Worm (Caenorhabditis elegans) whole organism, L4 larva: ENCODE results near the gene E02A10.4.
A peak's percentile ranks its signal among the peaks of the same experiment; 100 is the strongest.

ENCODE experiments used
- F26F4.8 ChIP-seq: fragments of 200-800 bp; sonication (Bioruptor generic); conservative IDR thresholded peaks from 2 replicates; pipeline ENCODE4 v1.3.6; 2022; ENCODE audit warnings: missing genetic modification characterization, missing compliant biosample characterization
- F44E2.7 ChIP-seq: fragments of 200-800 bp; sonication (Bioruptor generic); IDR thresholded peaks from 2 replicates; pipeline ENCODE4 v2.1.2; 2022; ENCODE audit warnings: missing genetic modification characterization, missing compliant biosample characterization
- R02D3.7 ChIP-seq: fragments of 150-350 bp; sonication (generic microtip); optimal IDR thresholded peaks from 3 replicates; lab custom pipeline; 2014; ENCODE audit warnings: missing biosample characterization, missing genetic modification characterization
- T20F7.1 ChIP-seq: fragments of 200-800 bp; sonication (Bioruptor generic); optimal IDR thresholded peaks from 2 replicates; lab custom pipeline; 2018; ENCODE audit warnings: mild to moderate bottlenecking, missing genetic modification characterization, missing compliant biosample characterization
- T26A8.4 ChIP-seq: fragments of 200-800 bp; sonication (Bioruptor generic); IDR thresholded peaks from 2 replicates; pipeline ENCODE4 v1.3.6; 2022; ENCODE audit warnings: missing genetic modification characterization, missing compliant biosample characterization
- Y75B8A.6 ChIP-seq: fragments of 200-800 bp; sonication (Bioruptor generic); IDR thresholded peaks from 2 replicates; pipeline ENCODE4 v1.3.6; 2022; ENCODE audit warnings: missing genetic modification reagents, missing genetic modification characterization, missing compliant biosample characterization
- ZK337.2 ChIP-seq: fragments of 200-800 bp; sonication (Bioruptor generic); IDR thresholded peaks from 2 replicates; pipeline ENCODE4 v1.3.6; 2022; ENCODE audit warnings: missing genetic modification reagents, missing genetic modification characterization, missing compliant biosample characterization
- ZK546.5 ChIP-seq, 2 experiments: sonication (generic microtip); optimal IDR thresholded peaks; 2 replicates each; lab custom pipeline; 2017; ENCODE audit warnings: missing biosample characterization in 2 of 2, missing genetic modification characterization in 2 of 2
- aha-1 ChIP-seq: fragments of 150-350 bp; peaks from one replicate; lab custom pipeline; 2014; ENCODE audit warnings: missing biosample characterization, missing genetic modification characterization
- aly-2 ChIP-seq: sonication (generic microtip); optimal IDR thresholded peaks from 2 replicates; lab custom pipeline; 2018; ENCODE audit warnings: missing biosample characterization, missing genetic modification characterization
- ama-1 ChIP-seq: fragments of 150-350 bp; optimal IDR thresholded peaks from 2 replicates; lab custom pipeline; 2014; ENCODE audit warnings: inconsistent platforms, mixed read lengths
- ceh-20 ChIP-seq: fragments of 200-800 bp; sonication (Bioruptor generic); IDR thresholded peaks from 2 replicates; pipeline ENCODE4 v1.3.6; 2022; ENCODE audit warnings: missing genetic modification reagents, missing genetic modification characterization, missing compliant biosample characterization
- ceh-62 ChIP-seq: sonication (generic microtip); optimal IDR thresholded peaks from 2 replicates; lab custom pipeline; 2017; ENCODE audit warnings: missing biosample characterization, missing genetic modification characterization
- ceh-82 ChIP-seq: sonication (generic microtip); optimal IDR thresholded peaks from 2 replicates; lab custom pipeline; 2017; ENCODE audit warnings: missing biosample characterization, missing genetic modification characterization
- ctbp-1 ChIP-seq: fragments of 200-800 bp; sonication (Bioruptor generic); IDR thresholded peaks from 2 replicates; pipeline ENCODE4 v1.3.6; 2022; ENCODE audit warnings: missing genetic modification reagents, missing genetic modification characterization, missing compliant biosample characterization
- daf-16 ChIP-seq, 3 experiments: sonication (generic microtip); optimal IDR thresholded peaks; 2 replicates each; lab custom pipeline; 2016 to 2017; ENCODE audit warnings: missing genetic modification characterization in 3 of 3, missing genetic modification reagents in 3 of 3, mild to moderate bottlenecking in 2 of 3, missing compliant biosample characterization in 2 of 3, missing biosample characterization in 1 of 3, moderate library complexity in 1 of 3
- daf-19 ChIP-seq: fragments of 200-800 bp; sonication (Bioruptor generic); conservative IDR thresholded peaks from 2 replicates; pipeline ENCODE4 v1.3.6; 2022; ENCODE audit warnings: missing genetic modification characterization, missing compliant biosample characterization
- dmd-9 ChIP-seq: fragments of 200-800 bp; sonication (Bioruptor generic); IDR thresholded peaks from 2 replicates; pipeline ENCODE4 v1.3.6; 2022; ENCODE audit warnings: missing genetic modification reagents, missing genetic modification characterization, missing compliant biosample characterization
- egl-27 ChIP-seq: sonication (generic microtip); optimal IDR thresholded peaks from 3 replicates; lab custom pipeline; 2017; ENCODE audit warnings: missing biosample characterization, missing genetic modification reagents, missing genetic modification characterization
- egl-43 ChIP-seq: fragments of 200-800 bp; sonication (Bioruptor generic); IDR thresholded peaks from 2 replicates; pipeline ENCODE4 v1.3.6; 2022; ENCODE audit warnings: missing genetic modification reagents, missing genetic modification characterization, missing compliant biosample characterization
- hlh-11 ChIP-seq: fragments of 200-800 bp; sonication (Bioruptor generic); optimal IDR thresholded peaks from 2 replicates; lab custom pipeline; 2018; ENCODE audit warnings: mild to moderate bottlenecking, missing genetic modification characterization, missing compliant biosample characterization
- lin-13 ChIP-seq: fragments of 150-350 bp; optimal IDR thresholded peaks from 2 replicates; lab custom pipeline; 2014; ENCODE audit warnings: missing biosample characterization, missing genetic modification reagents, missing genetic modification characterization
- lin-15B ChIP-seq: fragments of 150-350 bp; sonication (generic microtip); optimal IDR thresholded peaks from 3 replicates; lab custom pipeline; 2014; ENCODE audit warnings: missing biosample characterization, missing genetic modification characterization
- lin-29 ChIP-seq: fragments of 200-800 bp; sonication (Bioruptor generic); IDR thresholded peaks from 2 replicates; pipeline ENCODE4 v1.3.6; 2022; ENCODE audit warnings: missing genetic modification reagents, missing genetic modification characterization, missing compliant biosample characterization
- lin-38 ChIP-seq: fragments of 200-800 bp; sonication (Bioruptor generic); IDR thresholded peaks from 2 replicates; pipeline ENCODE4 v1.3.6; 2022; ENCODE audit warnings: missing genetic modification reagents, missing genetic modification characterization, missing compliant biosample characterization
- lir-3 ChIP-seq: sonication (generic microtip); optimal IDR thresholded peaks from 2 replicates; lab custom pipeline; 2016; ENCODE audit warnings: mild to moderate bottlenecking, missing genetic modification characterization, missing compliant biosample characterization
- lsy-2 ChIP-seq, 2 experiments: fragments of 150-350 bp in 1 of 2; sonication (generic microtip) in 1 of 2; optimal IDR thresholded peaks; 2 replicates each; lab custom pipeline; 2014 to 2017; ENCODE audit warnings: missing biosample characterization in 2 of 2, missing genetic modification characterization in 2 of 2
- mdl-1 ChIP-seq, 2 experiments: fragments of 150-350 bp in 1 of 2; sonication (generic microtip) in 1 of 2; optimal IDR thresholded peaks; 2 replicates each; lab custom pipeline; 2014 to 2017; ENCODE audit warnings: missing biosample characterization in 2 of 2, missing genetic modification characterization in 2 of 2
- mep-1 ChIP-seq: fragments of 150-350 bp; sonication (generic microtip); optimal IDR thresholded peaks from 3 replicates; lab custom pipeline; 2014; ENCODE audit warnings: missing biosample characterization, missing genetic modification characterization
- mes-2 ChIP-seq: sonication (generic microtip); optimal IDR thresholded peaks from 2 replicates; lab custom pipeline; 2016; ENCODE audit warnings: missing genotype, mild to moderate bottlenecking, missing genetic modification characterization, missing compliant biosample characterization; ENCODE audit not compliant: poor library complexity, severe bottlenecking
- mxl-3 ChIP-seq: fragments of 200-800 bp; sonication (Bioruptor generic); optimal IDR thresholded peaks from 2 replicates; lab custom pipeline; 2018; ENCODE audit warnings: mild to moderate bottlenecking, missing genetic modification characterization, missing compliant biosample characterization
- nhr-102 ChIP-seq: sonication (generic microtip); optimal IDR thresholded peaks from 2 replicates; lab custom pipeline; 2016; ENCODE audit warnings: mild to moderate bottlenecking, missing genetic modification characterization, moderate library complexity, missing compliant biosample characterization
- nhr-111 ChIP-seq: fragments of 200-800 bp; sonication (Bioruptor generic); optimal IDR thresholded peaks from 2 replicates; lab custom pipeline; 2018; ENCODE audit warnings: mild to moderate bottlenecking, missing genetic modification characterization, missing compliant biosample characterization
- nhr-25 ChIP-seq: sonication (generic microtip); optimal IDR thresholded peaks from 2 replicates; lab custom pipeline; 2017; ENCODE audit warnings: missing genetic modification characterization, mild to moderate bottlenecking, missing compliant biosample characterization, antibody characterized with exemption, moderate library complexity, borderline replicate concordance; ENCODE audit not compliant: insufficient read depth
- nhr-28 ChIP-seq: fragments of 150-350 bp; optimal IDR thresholded peaks from 2 replicates; lab custom pipeline; 2014; ENCODE audit warnings: missing biosample characterization, missing genetic modification characterization
- nhr-41 ChIP-seq: fragments of 200-800 bp; sonication (Bioruptor generic); IDR thresholded peaks from 2 replicates; pipeline ENCODE4 v1.3.6; 2022; ENCODE audit warnings: missing genetic modification reagents, missing genetic modification characterization, missing compliant biosample characterization
- nhr-42 ChIP-seq: fragments of 200-800 bp; sonication (Bioruptor generic); IDR thresholded peaks from 2 replicates; pipeline ENCODE4 v1.3.6; 2022; ENCODE audit warnings: missing genetic modification characterization, missing compliant biosample characterization
- nhr-6 ChIP-seq: fragments of 150-350 bp; optimal IDR thresholded peaks from 2 replicates; lab custom pipeline; 2014; ENCODE audit warnings: missing biosample characterization, missing genetic modification characterization
- nhr-76 ChIP-seq: fragments of 150-350 bp; optimal IDR thresholded peaks from 2 replicates; lab custom pipeline; 2014; ENCODE audit warnings: missing biosample characterization, missing genetic modification characterization
- nhr-77 ChIP-seq: fragments of 150-350 bp; optimal IDR thresholded peaks from 2 replicates; lab custom pipeline; 2014; ENCODE audit warnings: missing biosample characterization, missing genetic modification characterization
- pha-4 ChIP-seq, 2 experiments: fragments of 150-350 bp in 1 of 2; fragments of 200-800 bp in 1 of 2; sonication (Bioruptor generic) in 1 of 2; IDR thresholded peaks in 1 of 2; optimal IDR thresholded peaks in 1 of 2; 2 replicates each; pipeline versions ENCODE4 v1.3.6 to Lab custom; 2014 to 2022; ENCODE audit warnings: missing genetic modification characterization in 2 of 2, missing genetic modification reagents in 2 of 2, missing biosample characterization in 1 of 2, missing compliant biosample characterization in 1 of 2
- php-3 ChIP-seq: fragments of 200-800 bp; sonication (Bioruptor generic); IDR thresholded peaks from 2 replicates; pipeline ENCODE4 v1.3.6; 2022; ENCODE audit warnings: missing genetic modification reagents, missing genetic modification characterization, missing compliant biosample characterization
- sdz-12 ChIP-seq: fragments of 200-800 bp; sonication (Bioruptor generic); optimal IDR thresholded peaks from 2 replicates; lab custom pipeline; 2018; ENCODE audit warnings: mild to moderate bottlenecking, missing genetic modification characterization, missing compliant biosample characterization
- spr-1 ChIP-seq: sonication (generic microtip); optimal IDR thresholded peaks from 2 replicates; lab custom pipeline; 2016; ENCODE audit warnings: mild to moderate bottlenecking, missing genetic modification characterization, missing compliant biosample characterization
- tra-1 ChIP-seq: fragments of 200-800 bp; sonication (Bioruptor generic); IDR thresholded peaks from 2 replicates; pipeline ENCODE4 v1.3.6; 2022; ENCODE audit warnings: missing genetic modification reagents, missing genetic modification characterization, missing compliant biosample characterization
- zag-1 ChIP-seq: fragments of 150-350 bp; optimal IDR thresholded peaks from 2 replicates; lab custom pipeline; 2014; ENCODE audit warnings: missing biosample characterization, missing genetic modification characterization
- zfp-3 ChIP-seq: fragments of 200-800 bp; sonication (Bioruptor generic); conservative IDR thresholded peaks from 2 replicates; pipeline ENCODE4 v1.3.6; 2022; ENCODE audit warnings: missing genetic modification reagents, missing genetic modification characterization, missing compliant biosample characterization
- ztf-7 ChIP-seq: fragments of 150-350 bp; optimal IDR thresholded peaks from 2 replicates; lab custom pipeline; 2014; ENCODE audit warnings: missing biosample characterization, missing genetic modification characterization

The E02A10.4 gene

ce11 chrV:12548830-12549229 is 18.9 kb downstream of the E02A10.4 start:
- no peak for TF ChIP-seq nhr-76 (tag; lab: Kevin White, UChicago)
- no peak for TF ChIP-seq egl-43
- TF ChIP-seq aha-1 (tag; lab: Kevin White, UChicago), result peak; percentile 93
- no peak for TF ChIP-seq ctbp-1 (GFP tag; lab: Robert Waterston, UW)
- TF ChIP-seq nhr-41 (GFP tag; lab: Robert Waterston, UW), result no peak
- TF ChIP-seq egl-27 (tag; lab: Kevin White, UChicago), result no peak
- TF ChIP-seq ztf-7, result no peak
- no peak for TF ChIP-seq aly-2 (tag; lab: Kevin White, UChicago)
- no peak for TF ChIP-seq lin-13 (GFP tag; lab: Kevin White, UChicago)
- peak; percentile 54 for TF ChIP-seq nhr-102 (tag; lab: Kevin White, UChicago)
- TF ChIP-seq F26F4.8, result no peak
- TF ChIP-seq zfp-3 (GFP tag; lab: Robert Waterston, UW), result peak; percentile 74; the same call in 1 of the 2 replicates
- peak; percentile 90 for TF ChIP-seq T26A8.4 (GFP tag; lab: Robert Waterston, UW)
- no peak for TF ChIP-seq lir-3
- peak; percentile 87 for TF ChIP-seq ama-1 (lab: Kevin White, UChicago)
- TF ChIP-seq ceh-82 (tag; lab: Kevin White, UChicago), result no peak
- peak; percentile 55 for TF ChIP-seq nhr-28
- TF ChIP-seq ceh-62 (tag; lab: Kevin White, UChicago), result no peak
- TF ChIP-seq nhr-25 (tag; lab: Kevin White, UChicago), result peak; percentile 34
- peak; percentile 14 for TF ChIP-seq nhr-77 (tag; lab: Kevin White, UChicago)
- TF ChIP-seq mdl-1 (tag; optimal IDR thresholded peaks at IDR 0.05; lab: Kevin White, UChicago), result peak in 1 of 2 experiments; percentile 51
- TF ChIP-seq spr-1 (tag; lab: Kevin White, UChicago), result no peak
- TF ChIP-seq mxl-3, result peak; percentile 11
- TF ChIP-seq tra-1 (GFP tag; lab: Robert Waterston, UW), result no peak
- TF ChIP-seq lin-38 (GFP tag; lab: Robert Waterston, UW), result no peak
- no peak for TF ChIP-seq daf-19 (GFP tag; lab: Robert Waterston, UW)
- no peak for TF ChIP-seq lin-29 (GFP tag; lab: Robert Waterston, UW)
- no peak for TF ChIP-seq sdz-12 (GFP tag; lab: Kevin White, UChicago)
- TF ChIP-seq nhr-6 (tag; lab: Kevin White, UChicago), result peak; percentile 4
- TF ChIP-seq F44E2.7 (GFP tag; lab: Robert Waterston, UW), result no peak
- TF ChIP-seq php-3 (GFP tag; lab: Robert Waterston, UW), result no peak
- peak; percentile 14 for TF ChIP-seq mep-1 (tag; lab: Kevin White, UChicago)
- TF ChIP-seq R02D3.7, result no peak
- TF ChIP-seq hlh-11 (tag; lab: Kevin White, UChicago), result peak; percentile 46

DNA sequence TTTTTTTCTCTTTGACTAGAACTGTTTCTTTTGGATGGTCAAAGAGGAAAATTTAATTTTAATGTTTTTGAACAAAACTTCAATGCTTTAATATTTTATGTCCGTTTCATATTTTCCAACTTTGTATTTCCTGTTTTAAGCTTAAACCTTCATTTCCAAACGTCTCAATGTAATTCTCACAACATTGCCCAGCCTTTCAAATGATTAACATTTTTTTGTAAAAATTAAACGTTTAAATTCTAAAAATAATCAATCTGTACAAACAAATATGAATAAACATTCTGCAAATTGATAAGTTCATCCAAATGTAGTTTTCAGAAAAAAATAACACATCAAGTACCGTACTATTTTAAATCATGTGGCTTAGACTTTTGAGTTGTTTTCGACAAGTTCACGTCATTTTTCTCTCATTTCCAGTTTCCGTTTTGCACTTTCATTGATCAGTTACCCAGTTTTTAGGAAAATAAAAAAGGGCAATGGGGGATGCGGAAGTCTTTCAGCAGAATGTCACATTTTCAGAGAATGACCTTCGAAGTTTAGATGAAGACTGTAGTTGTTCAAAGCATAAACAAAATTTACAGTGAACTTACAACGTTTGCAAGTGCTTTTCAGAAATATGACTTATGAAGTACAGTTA is 24.9 kb downstream of the E02A10.4 start:
- no peak for TF ChIP-seq Y75B8A.6
- no peak for TF ChIP-seq ZK546.5 (tag; optimal IDR thresholded peaks at IDR 0.05; lab: Kevin White, UChicago)
- TF ChIP-seq zag-1 (tag; lab: Kevin White, UChicago), result no peak
- TF ChIP-seq tra-1 (GFP tag; lab: Robert Waterston, UW), result no peak
- no peak for TF ChIP-seq T20F7.1 (GFP tag; lab: Kevin White, UChicago)
- no peak for TF ChIP-seq aly-2 (tag; lab: Kevin White, UChicago)
- peak in 1 of 2 experiments; percentile 50 for TF ChIP-seq lsy-2 (tag; optimal IDR thresholded peaks at IDR 0.05; lab: Kevin White, UChicago)
- no peak for TF ChIP-seq nhr-111 (GFP tag; lab: Kevin White, UChicago)
- TF ChIP-seq F26F4.8, result no peak
- TF ChIP-seq pha-4 (GFP tag; IDR thresholded peaks at IDR 0.05; lab: Robert Waterston, UW), result no peak
- TF ChIP-seq pha-4 (tag; optimal IDR thresholded peaks at IDR 0.05; lab: Kevin White, UChicago), result no peak
- no peak for TF ChIP-seq sdz-12 (GFP tag; lab: Kevin White, UChicago)
- peak; percentile 46 for TF ChIP-seq hlh-11 (tag; lab: Kevin White, UChicago)
- TF ChIP-seq nhr-76 (tag; lab: Kevin White, UChicago), result no peak
- no peak for TF ChIP-seq nhr-42 (GFP tag; lab: Robert Waterston, UW)
- TF ChIP-seq daf-19 (GFP tag; lab: Robert Waterston, UW), result no peak
- no peak for TF ChIP-seq lin-15B
- TF ChIP-seq T26A8.4 (GFP tag; lab: Robert Waterston, UW), result no peak
- TF ChIP-seq ceh-20 (GFP tag; lab: Robert Waterston, UW), result no peak
- no peak for TF ChIP-seq dmd-9 (GFP tag; lab: Robert Waterston, UW)
- no peak for TF ChIP-seq R02D3.7
- no peak for TF ChIP-seq egl-43
- TF ChIP-seq mes-2 (tag; lab: Kevin White, UChicago), result peak; percentile 47
- TF ChIP-seq daf-16 (GFP tag; optimal IDR thresholded peaks at IDR 0.05; lab: Kevin White, UChicago), result no peak
- no peak for TF ChIP-seq daf-16 (tag; optimal IDR thresholded peaks at IDR 0.05; lab: Kevin White, UChicago)
- TF ChIP-seq ZK337.2 (GFP tag; lab: Robert Waterston, UW), result no peak
